Fruit fly (Drosophila melanogaster) whole organism, prepupa: ENCODE measurements around the gene CG10317.

Experiments used
- Blimp-1 ChIP-seq: fragments of 200-800 bp; sonication (Bioruptor generic); optimal IDR thresholded peaks from 3 replicates; lab custom pipeline; 2017; ENCODE audit warnings: missing biosample characterization, missing genetic modification characterization, mild to moderate bottlenecking, moderate library complexity, missing genetic modification reagents
- Ets21C ChIP-seq: fragments of 200-800 bp; sonication (Bioruptor generic); optimal IDR thresholded peaks from 3 replicates; lab custom pipeline; 2016; ENCODE audit warnings: missing biosample characterization, missing genetic modification characterization
- Ets96B ChIP-seq: fragments of 200-800 bp; optimal IDR thresholded peaks from 2 replicates; lab custom pipeline; 2019; ENCODE audit warnings: missing biosample characterization, mild to moderate bottlenecking, missing genetic modification characterization, moderate library complexity
- Sox14 ChIP-seq: fragments of 200-800 bp; sonication (Bioruptor generic); optimal IDR thresholded peaks from 3 replicates; lab custom pipeline; 2016; ENCODE audit warnings: missing biosample characterization, missing genetic modification characterization
- fd59A ChIP-seq: fragments of 200-800 bp; sonication (Bioruptor generic); optimal IDR thresholded peaks from 2 replicates; lab custom pipeline; 2017; ENCODE audit warnings: missing biosample characterization, mild to moderate bottlenecking, missing genetic modification characterization, missing genetic modification reagents

DNA sequence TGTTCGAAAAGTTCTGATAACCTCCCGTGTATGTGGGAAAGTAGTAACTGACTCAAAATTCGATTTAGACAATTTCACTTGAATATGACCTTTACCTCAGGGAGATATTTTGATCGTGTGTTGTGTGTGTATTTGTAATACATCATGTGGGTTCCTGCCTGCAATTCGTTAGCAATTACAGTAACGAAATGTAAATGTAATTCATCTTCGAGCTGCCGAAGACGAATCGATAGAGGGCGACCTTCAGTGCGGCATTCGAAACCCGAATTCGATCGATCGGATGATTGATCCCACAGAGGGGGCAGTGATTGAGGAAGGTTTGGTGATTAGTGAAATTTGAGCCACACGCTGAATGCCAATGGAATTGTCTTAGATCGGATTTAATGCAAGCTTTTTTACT, at the start of gene CG10317:
- no peak for TF ChIP-seq Sox14 (GFP tag; lab: Kevin White, UChicago)
- TF ChIP-seq fd59A (GFP tag; lab: Kevin White, UChicago): no peak
- no peak for TF ChIP-seq Blimp-1 (GFP tag; lab: Kevin White, UChicago)
- TF ChIP-seq Ets96B (tag; lab: Kevin White, UChicago): no peak
- TF ChIP-seq Ets21C: no peak
